Comparison of ENCODE assay signal across 3 fruit fly cellular contexts in genomic region chr3R:5281094-5281493, dm6.
TF ChIP-seq lines count a peak whose summit lies in the region.

No protein-coding gene starts in this region.

TF ChIP-seq in whole organism, embryonic, 481 proteins besides CTCF, POLR2A, EP300 and RAD21 (continued from another document and continues in another):
- TF ChIP-seq CG13894 (tag; optimal IDR thresholded peaks at IDR 0.05; lab: Kevin White, UChicago) (peak; percentile 40), sim (GFP tag; IDR thresholded peaks at IDR 0.05; lab: Robert Waterston, UW) (no peak), Scr (GFP tag; IDR thresholded peaks at IDR 0.05; lab: Robert Waterston, UW; ENCODE audit: partially characterized antibody) (no peak; the same call in 1 of the 2 replicates), CG1792 (GFP tag; optimal IDR thresholded peaks at IDR 0.05; lab: Kevin White, UChicago) (no peak), dmrt11E (tag; optimal IDR thresholded peaks at IDR 0.05; lab: Kevin White, UChicago) (no peak), mirr (GFP tag; optimal IDR thresholded peaks at IDR 0.05; lab: Kevin White, UChicago) (no peak), so (GFP tag; IDR thresholded peaks at IDR 0.05; lab: Robert Waterston, UW) (no peak), HmgD (GFP tag; optimal IDR thresholded peaks at IDR 0.05; lab: Kevin White, UChicago) (no peak), CG12155 (GFP tag; optimal IDR thresholded peaks at IDR 0.05; lab: Kevin White, UChicago) (no peak), CG8359 (GFP tag; optimal IDR thresholded peaks at IDR 0.05; lab: Kevin White, UChicago; ENCODE audit: borderline replicate concordance) (no peak), dmrt99B (tag; optimal IDR thresholded peaks at IDR 0.05; lab: Kevin White, UChicago) (no peak), lab (GFP tag; optimal IDR thresholded peaks at IDR 0.05; lab: Kevin White, UChicago) (no peak), gem (tag; optimal IDR thresholded peaks at IDR 0.05; lab: Kevin White, UChicago) (no peak), bab2 (GFP tag; optimal IDR thresholded peaks at IDR 0.05; lab: Kevin White, UChicago) (no peak), CG18599 (GFP tag; optimal IDR thresholded peaks at IDR 0.05; lab: Kevin White, UChicago) (no peak), chn (GFP tag; optimal IDR thresholded peaks at IDR 0.05; lab: Kevin White, UChicago) (no peak), Asciz (GFP tag; optimal IDR thresholded peaks at IDR 0.05; lab: Kevin White, UChicago) (no peak), CG6854 (GFP tag; optimal IDR thresholded peaks at IDR 0.05; lab: Kevin White, UChicago) (no peak), Trl (optimal IDR thresholded peaks at IDR 0.05; lab: Kevin White, UChicago) (peak; percentile 1 to 35), Trl (GFP tag; optimal IDR thresholded peaks at IDR 0.05; lab: Kevin White, UChicago) (no peak), CG5953 (GFP tag; IDR thresholded peaks at IDR 0.05; lab: Robert Waterston, UW) (no peak), schlank (tag; optimal IDR thresholded peaks at IDR 0.05; lab: Kevin White, UChicago) (no peak), grau (tag; optimal IDR thresholded peaks at IDR 0.05; lab: Kevin White, UChicago) (no peak), danr (GFP tag; IDR thresholded peaks at IDR 0.05; lab: Robert Waterston, UW) (no peak), Dek (tag; optimal IDR thresholded peaks at IDR 0.05; lab: Kevin White, UChicago) (no peak), dati (GFP tag; IDR thresholded peaks at IDR 0.05; lab: Robert Waterston, UW) (no peak), CG6765 (GFP tag; optimal IDR thresholded peaks at IDR 0.05; lab: Kevin White, UChicago) (no peak), CG3065 (GFP tag; optimal IDR thresholded peaks at IDR 0.05; lab: Kevin White, UChicago) (no peak), CG17361 (GFP tag; IDR thresholded peaks at IDR 0.05; lab: Robert Waterston, UW) (no peak), CG2202 (tag; optimal IDR thresholded peaks at IDR 0.05; lab: Kevin White, UChicago) (no peak), crp (GFP tag; optimal IDR thresholded peaks at IDR 0.05; lab: Kevin White, UChicago) (no peak), CG8944 (GFP tag; optimal IDR thresholded peaks at IDR 0.05; lab: Kevin White, UChicago) (no peak), unpg (GFP tag; optimal IDR thresholded peaks at IDR 0.05; lab: Kevin White, UChicago) (no peak), zfh2 (GFP tag; optimal IDR thresholded peaks at IDR 0.05; lab: Kevin White, UChicago) (peak; percentile 11), ssp (GFP tag; IDR thresholded peaks at IDR 0.05; lab: Robert Waterston, UW) (no peak), inv (GFP tag; IDR thresholded peaks at IDR 0.05; lab: Robert Waterston, UW; ENCODE audit: partially characterized antibody) (no peak), CG10274 (GFP tag; optimal IDR thresholded peaks at IDR 0.05; lab: Kevin White, UChicago) (no peak), odd (GFP tag; optimal IDR thresholded peaks at IDR 0.05; lab: Kevin White, UChicago) (no peak), Lim3 (GFP tag; IDR thresholded peaks at IDR 0.05; lab: Robert Waterston, UW) (no peak), chm (GFP tag; IDR thresholded peaks at IDR 0.05; lab: Robert Waterston, UW) (no peak), CG9932 (GFP tag; IDR thresholded peaks at IDR 0.05; lab: Robert Waterston, UW) (peak; percentile 55), Mes4 (GFP tag; optimal IDR thresholded peaks at IDR 0.05; lab: Kevin White, UChicago) (no peak), D19B (GFP tag; optimal IDR thresholded peaks at IDR 0.05; lab: Kevin White, UChicago) (peak; percentile 74), sob (GFP tag; IDR thresholded peaks at IDR 0.05; lab: Robert Waterston, UW) (no peak), dm (GFP tag; optimal IDR thresholded peaks at IDR 0.05; lab: Kevin White, UChicago) (no peak), Hmr (GFP tag; optimal IDR thresholded peaks at IDR 0.05; lab: Kevin White, UChicago) (no peak), ttk (GFP tag; IDR thresholded peaks at IDR 0.05; lab: Robert Waterston, UW) (no peak)

TF ChIP-seq in whole organism, prepupa, 60 proteins besides CTCF, POLR2A, EP300 and RAD21 (continued from another document):
- TF ChIP-seq Smox (GFP tag; optimal IDR thresholded peaks at IDR 0.05; lab: Kevin White, UChicago) (peak; percentile 14), CG34406 (GFP tag; optimal IDR thresholded peaks at IDR 0.05; lab: Kevin White, UChicago) (peak; percentile 20), svp (GFP tag; lab: Kevin White, UChicago) (no peak), Hr38 (GFP tag; optimal IDR thresholded peaks at IDR 0.05; lab: Kevin White, UChicago) (no peak), eg (GFP tag; IDR thresholded peaks at IDR 0.05; lab: Robert Waterston, UW) (no peak), CG32006 (GFP tag; optimal IDR thresholded peaks at IDR 0.05; lab: Kevin White, UChicago) (no peak), Eip75B (GFP tag; optimal IDR thresholded peaks at IDR 0.05; lab: Kevin White, UChicago) (peak; percentile 47), CG16779 (tag; optimal IDR thresholded peaks at IDR 0.05; lab: Kevin White, UChicago) (no peak), CG6854 (GFP tag; optimal IDR thresholded peaks at IDR 0.05; lab: Kevin White, UChicago) (peak; percentile 55), vri (GFP tag; optimal IDR thresholded peaks at IDR 0.05; lab: Kevin White, UChicago) (peak; percentile 51), CG8632 (GFP tag; optimal IDR thresholded peaks at IDR 0.05; lab: Kevin White, UChicago) (peak; percentile 20), CG8119 (GFP tag; IDR thresholded peaks at IDR 0.05; lab: Robert Waterston, UW) (peak; percentile 60), CG8319 (GFP tag; optimal IDR thresholded peaks at IDR 0.05; lab: Kevin White, UChicago) (no peak), esn (GFP tag; optimal IDR thresholded peaks at IDR 0.05; lab: Kevin White, UChicago) (peak; percentile 38), Blimp-1 (GFP tag; optimal IDR thresholded peaks at IDR 0.05; lab: Kevin White, UChicago) (peak; percentile 1), Lpt (GFP tag; optimal IDR thresholded peaks at IDR 0.05; lab: Kevin White, UChicago) (peak; percentile 61), CG11902 (GFP tag; optimal IDR thresholded peaks at IDR 0.05; lab: Kevin White, UChicago) (no peak), CG11762 (GFP tag; optimal IDR thresholded peaks at IDR 0.05; lab: Kevin White, UChicago; ENCODE audit: insufficient read depth) (no peak), Hr39 (GFP tag; optimal IDR thresholded peaks at IDR 0.05; lab: Kevin White, UChicago) (peak; percentile 1), Met (GFP tag; optimal IDR thresholded peaks at IDR 0.05; lab: Kevin White, UChicago) (peak; percentile 30), CG15336 (GFP tag; IDR thresholded peaks at IDR 0.05; lab: Robert Waterston, UW) (peak; percentile 47), CG31627 (GFP tag; optimal IDR thresholded peaks at IDR 0.05; lab: Kevin White, UChicago) (peak; percentile 32), CG10669 (GFP tag; optimal IDR thresholded peaks at IDR 0.05; lab: Kevin White, UChicago) (no peak), OdsH (GFP tag; optimal IDR thresholded peaks at IDR 0.05; lab: Kevin White, UChicago) (no peak), CG3919 (GFP tag; optimal IDR thresholded peaks at IDR 0.05; lab: Kevin White, UChicago) (peak; percentile 64), ss (GFP tag; optimal IDR thresholded peaks at IDR 0.05; lab: Kevin White, UChicago) (peak; percentile 45 to 53), fd59A (GFP tag; optimal IDR thresholded peaks at IDR 0.05; lab: Kevin White, UChicago) (no peak), CG6792 (GFP tag; optimal IDR thresholded peaks at IDR 0.05; lab: Kevin White, UChicago) (no peak), fd85E (GFP tag; optimal IDR thresholded peaks at IDR 0.05; lab: Kevin White, UChicago) (no peak), CG7368 (GFP tag; optimal IDR thresholded peaks at IDR 0.05; lab: Kevin White, UChicago) (no peak), CG3032 (tag; optimal IDR thresholded peaks at IDR 0.05; lab: Kevin White, UChicago) (no peak), CG4318 (GFP tag; optimal IDR thresholded peaks at IDR 0.05; lab: Kevin White, UChicago) (no peak), topi (GFP tag; optimal IDR thresholded peaks at IDR 0.05; lab: Kevin White, UChicago) (peak; percentile 18), spab (GFP tag; optimal IDR thresholded peaks at IDR 0.05; lab: Kevin White, UChicago) (no peak), net (GFP tag; optimal IDR thresholded peaks at IDR 0.05; lab: Kevin White, UChicago) (peak; percentile 8), achi (GFP tag; optimal IDR thresholded peaks at IDR 0.05; lab: Kevin White, UChicago) (no peak), CG6163 (GFP tag; IDR thresholded peaks at IDR 0.05; lab: Robert Waterston, UW) (peak; percentile 90; the same call in 2 of the 3 replicates), CG11294 (GFP tag; IDR thresholded peaks at IDR 0.05; lab: Robert Waterston, UW) (no peak)
TF ChIP-seq in whole organism, prepupa: peak in this region for 30.

TF ChIP-seq in whole organism, wandering third instar larva, 38 proteins besides CTCF, POLR2A, EP300 and RAD21 (continued from another document):
- TF ChIP-seq woc (GFP tag; optimal IDR thresholded peaks at IDR 0.05; lab: Kevin White, UChicago): peak; percentile 74
- TF ChIP-seq Abd-B (GFP tag; optimal IDR thresholded peaks at IDR 0.05; lab: Kevin White, UChicago): no peak
- no peak for TF ChIP-seq Jra (GFP tag; optimal IDR thresholded peaks at IDR 0.05; lab: Kevin White, UChicago)
